Fruit fly (Drosophila melanogaster) whole organism, pupa: ENCODE data around the gene RluA-1.

Experiments used
- CG10348 ChIP-seq: fragments of 200-800 bp; sonication (Bioruptor generic); IDR thresholded peaks from 2 replicates; pipeline ENCODE4 v1.3.6; 2022; ENCODE audit warnings: missing biosample characterization, missing genetic modification characterization
- CG12605 ChIP-seq: fragments of 200-800 bp; sonication (Bioruptor generic); IDR thresholded peaks from 2 replicates; pipeline ENCODE4 v1.3.6; 2022; ENCODE audit warnings: missing biosample characterization, missing genetic modification characterization
- CG13204 ChIP-seq: fragments of 200-800 bp; sonication (Bioruptor generic); optimal IDR thresholded peaks from 2 replicates; lab custom pipeline; 2018; ENCODE audit warnings: missing biosample characterization, mild to moderate bottlenecking, missing genetic modification characterization, moderate library complexity
- CG14655 ChIP-seq: fragments of 200-800 bp; sonication (Bioruptor generic); optimal IDR thresholded peaks from 3 replicates; lab custom pipeline; 2017; ENCODE audit warnings: mild to moderate bottlenecking, missing biosample characterization, missing genetic modification reagents, missing genetic modification characterization
- CG15710 ChIP-seq: fragments of 200-800 bp; sonication (Bioruptor generic); optimal IDR thresholded peaks from 2 replicates; lab custom pipeline; 2018; ENCODE audit warnings: missing biosample characterization, mild to moderate bottlenecking, missing genetic modification characterization, moderate library complexity
- CG17806 ChIP-seq: fragments of 200-800 bp; sonication (Bioruptor generic); optimal IDR thresholded peaks from 2 replicates; lab custom pipeline; 2018; ENCODE audit warnings: missing biosample characterization, mild to moderate bottlenecking, missing genetic modification characterization, moderate library complexity
- CG32121 ChIP-seq: fragments of 200-800 bp; sonication (Bioruptor generic); IDR thresholded peaks from 2 replicates; pipeline ENCODE4 v1.3.6; 2022; ENCODE audit warnings: missing biosample characterization, missing genetic modification characterization
- CG34367 ChIP-seq: fragments of 200-800 bp; sonication (Bioruptor generic); optimal IDR thresholded peaks from 2 replicates; lab custom pipeline; 2018; ENCODE audit warnings: missing biosample characterization, mild to moderate bottlenecking, missing genetic modification characterization
- CG4496 ChIP-seq: fragments of 200-800 bp; sonication (Bioruptor generic); IDR thresholded peaks from 3 replicates; pipeline ENCODE4 v1.3.6; 2022; ENCODE audit warnings: missing biosample characterization, missing genetic modification characterization
- CG8159 ChIP-seq: fragments of 200-800 bp; sonication (Bioruptor generic); optimal IDR thresholded peaks from 3 replicates; lab custom pipeline; 2018; ENCODE audit warnings: missing biosample characterization, mild to moderate bottlenecking, missing genetic modification characterization, moderate library complexity
- CG8301 ChIP-seq: fragments of 200-800 bp; sonication (Bioruptor generic); optimal IDR thresholded peaks from 2 replicates; lab custom pipeline; 2018; ENCODE audit warnings: missing biosample characterization, mild to moderate bottlenecking, missing genetic modification characterization
- CG9948 ChIP-seq: fragments of 200-800 bp; sonication (Bioruptor generic); optimal IDR thresholded peaks from 2 replicates; lab custom pipeline; 2018; ENCODE audit warnings: missing biosample characterization, mild to moderate bottlenecking, missing genetic modification characterization, moderate library complexity
- D1 ChIP-seq: fragments of 200-800 bp; sonication (Bioruptor generic); optimal IDR thresholded peaks from 2 replicates; lab custom pipeline; 2018; ENCODE audit warnings: missing biosample characterization, mild to moderate bottlenecking, missing genetic modification characterization, moderate library complexity
- EcR ChIP-seq: fragments of 200-800 bp; sonication (Bioruptor generic); optimal IDR thresholded peaks from 3 replicates; lab custom pipeline; 2019; ENCODE audit warnings: missing biosample characterization, missing genetic modification characterization, mild to moderate bottlenecking, moderate library complexity, missing genetic modification reagents
- Ets98B ChIP-seq: fragments of 200-800 bp; sonication (Bioruptor generic); IDR thresholded peaks from 2 replicates; pipeline ENCODE4 v1.3.6; 2022; ENCODE audit warnings: missing biosample characterization, missing genetic modification characterization
- Pif1A ChIP-seq: fragments of 200-800 bp; sonication (Bioruptor generic); optimal IDR thresholded peaks from 3 replicates; lab custom pipeline; 2016; ENCODE audit warnings: missing biosample characterization, missing genetic modification characterization
- Pif1B ChIP-seq: fragments of 200-800 bp; sonication (Bioruptor generic); optimal IDR thresholded peaks from 3 replicates; lab custom pipeline; 2016; ENCODE audit warnings: missing biosample characterization, missing genetic modification characterization
- Snoo ChIP-seq: fragments of 200-800 bp; sonication (Bioruptor generic); optimal IDR thresholded peaks from 3 replicates; lab custom pipeline; 2017; ENCODE audit warnings: missing biosample characterization, mild to moderate bottlenecking, missing genetic modification characterization, inconsistent platforms
- fd96Ca ChIP-seq: fragments of 200-800 bp; sonication (Bioruptor generic); IDR thresholded peaks from 3 replicates; pipeline ENCODE4 v1.3.6; 2022; ENCODE audit warnings: missing biosample characterization, missing genetic modification characterization
- gl ChIP-seq: fragments of 200-800 bp; sonication (Bioruptor generic); optimal IDR thresholded peaks from 2 replicates; lab custom pipeline; 2018; ENCODE audit warnings: missing biosample characterization, mild to moderate bottlenecking, missing genetic modification characterization
- rn ChIP-seq: fragments of 200-800 bp; sonication (Bioruptor generic); IDR thresholded peaks from 2 replicates; pipeline ENCODE4 v1.3.6; 2022; ENCODE audit warnings: missing biosample characterization, missing genetic modification characterization

The RluA-1 gene

dm6 chr2L:10515553-10516174 is 41.5 kb upstream of the RluA-1 start:
- TF ChIP-seq CG8301 (tag; lab: Kevin White, UChicago) (no peak), CG32121 (no peak), CG9948 (tag; lab: Kevin White, UChicago) (no peak), Ets98B (GFP tag; lab: Robert Waterston, UW) (no peak), CG17806 (tag; lab: Kevin White, UChicago) (no peak), Pif1B (GFP tag; lab: Kevin White, UChicago) (no peak), rn (GFP tag; lab: Robert Waterston, UW) (no peak), CG8159 (no peak), CG14655 (no peak), gl (tag; lab: Kevin White, UChicago) (no peak), D1 (tag; lab: Kevin White, UChicago) (no peak), EcR (GFP tag; lab: Kevin White, UChicago) (no peak), Snoo (tag; lab: Kevin White, UChicago) (no peak), CG15710 (tag; lab: Kevin White, UChicago) (no peak), CG10348 (GFP tag; lab: Robert Waterston, UW) (no peak), CG4496 (GFP tag; lab: Robert Waterston, UW) (no peak), CG13204 (GFP tag; lab: Kevin White, UChicago) (no peak), fd96Ca (GFP tag; lab: Robert Waterston, UW) (no peak), Pif1A (no peak)
- TF ChIP-seq, all 21 proteins: peak for 0

dm6 chr2L:10514586-10515137 is 40.5 kb upstream of the RluA-1 start:
- TF ChIP-seq CG8159 (no peak), CG13204 (GFP tag; lab: Kevin White, UChicago) (no peak), Ets98B (GFP tag; lab: Robert Waterston, UW) (0 out of 2 replicates have a peak, but pooled peaks have one; percentile 11), EcR (GFP tag; lab: Kevin White, UChicago) (peak; percentile 81), CG15710 (tag; lab: Kevin White, UChicago) (no peak), CG10348 (GFP tag; lab: Robert Waterston, UW) (no peak), CG17806 (tag; lab: Kevin White, UChicago) (no peak), Pif1A (no peak), CG9948 (tag; lab: Kevin White, UChicago) (no peak), rn (GFP tag; lab: Robert Waterston, UW) (no peak), D1 (tag; lab: Kevin White, UChicago) (no peak), CG4496 (GFP tag; lab: Robert Waterston, UW) (peak; percentile 44; the same call in 1 of the 3 replicates), CG32121 (no peak), Snoo (tag; lab: Kevin White, UChicago) (no peak), gl (tag; lab: Kevin White, UChicago) (no peak), CG8301 (tag; lab: Kevin White, UChicago) (no peak), CG14655 (no peak), CG12605 (no peak), fd96Ca (GFP tag; lab: Robert Waterston, UW) (no peak), CG34367 (tag; lab: Kevin White, UChicago) (no peak)

- peak; percentile 52 for TF ChIP-seq EcR (GFP tag; lab: Kevin White, UChicago)
- TF ChIP-seq CG34367 (tag; lab: Kevin White, UChicago) = no peak
- 0 out of 3 replicates have a peak, but pooled peaks have one; percentile 10 for TF ChIP-seq CG4496 (GFP tag; lab: Robert Waterston, UW)
These were observed 39.8 kb upstream of the RluA-1 start for dm6 chr2L:10513837-10514499.

dm6 chr2L:10510843-10511242 is 36.7 kb upstream of the RluA-1 start:
- no peak for TF ChIP-seq CG8159
- no peak for TF ChIP-seq CG4496 (GFP tag; lab: Robert Waterston, UW)
- TF ChIP-seq rn (GFP tag; lab: Robert Waterston, UW) = no peak
- TF ChIP-seq D1 (tag; lab: Kevin White, UChicago) = no peak
- TF ChIP-seq gl (tag; lab: Kevin White, UChicago) = no peak
- no peak for TF ChIP-seq CG9948 (tag; lab: Kevin White, UChicago)
- TF ChIP-seq CG34367 (tag; lab: Kevin White, UChicago) = no peak
- TF ChIP-seq CG15710 (tag; lab: Kevin White, UChicago) = no peak
- TF ChIP-seq EcR (GFP tag; lab: Kevin White, UChicago) = no peak
- TF ChIP-seq Pif1B (GFP tag; lab: Kevin White, UChicago) = no peak

dm6 chr2L:10510088-10510487 is 35.9 kb upstream of the RluA-1 start, which contains the start of gene CG7384:
Gene CG7384, minus strand, starts transcription at chr2L:10510453.
- TF ChIP-seq CG32121 (no peak), Pif1B (GFP tag; lab: Kevin White, UChicago) (no peak), CG8159 (no peak)
